Worm (Caenorhabditis elegans): ENCODE measurements around the gene W08G11.1.
A peak's percentile ranks its signal among the peaks of the same experiment; 100 is the strongest.
"Not testable (repeated sequence)": the region's sequence is repeated elsewhere in the genome, so short reads cannot be mapped to it uniquely, and the experiment has no call there.

W08G11.1 gene

DNA sequence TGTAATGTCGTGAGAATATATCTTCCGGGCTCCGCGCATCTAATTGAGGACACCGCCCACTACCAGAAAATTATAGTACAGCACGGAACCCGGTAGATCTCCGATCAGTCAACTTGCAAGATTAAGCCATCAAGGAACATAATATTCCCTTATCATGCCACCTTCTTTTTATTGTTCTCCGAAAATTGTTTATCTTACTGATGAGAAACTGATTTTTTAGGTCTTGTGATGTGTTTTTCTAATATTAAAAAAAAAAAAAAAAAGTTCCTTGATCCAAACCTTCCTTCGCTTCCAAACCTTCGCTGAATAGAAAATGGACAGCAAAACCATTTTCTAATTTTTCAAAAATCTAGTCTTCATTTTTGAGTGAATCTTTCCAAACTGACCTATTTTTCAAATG is 18.0 kb upstream of the W08G11.1 start, which contains the start of gene F57G8.7 (continued):
- TF ChIP-seq lsy-2 (tag; optimal IDR thresholded peaks at IDR 0.05) = no peak

DNA sequence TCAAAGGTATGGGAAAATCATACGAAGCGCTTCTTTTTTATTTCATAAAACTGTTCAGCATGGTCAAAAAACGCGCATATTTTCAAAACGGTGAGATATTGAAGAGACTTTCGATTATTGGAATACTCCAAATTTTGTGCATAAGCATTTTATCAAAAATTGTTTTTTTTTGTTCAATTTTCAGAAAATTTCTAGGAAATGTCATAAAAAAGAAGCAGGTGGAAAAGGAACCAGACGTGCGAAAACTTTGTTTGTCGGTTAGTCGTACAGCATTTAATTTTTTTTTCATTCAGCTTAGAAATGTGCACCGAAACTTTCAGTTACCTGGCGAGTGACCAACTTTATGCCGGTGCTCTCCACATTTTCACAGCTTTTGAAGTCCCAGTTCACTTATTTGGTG is 13.4 kb upstream of the W08G11.1 start, which contains the start of gene srh-167:
srh-167 (plus strand) TSS at position 301 of the 400 bp plus-strand sequence.
- TF ChIP-seq nhr-47 (tag; optimal IDR thresholded peaks at IDR 0.05) (no peak), irx-1 (tag; optimal IDR thresholded peaks at IDR 0.05) (no peak), nhr-84 (tag; optimal IDR thresholded peaks at IDR 0.05) (no peak), nhr-77 (tag; optimal IDR thresholded peaks at IDR 0.05) (no peak), mab-9 (GFP tag; IDR thresholded peaks at IDR 0.05) (no peak), hlh-4 (tag; optimal IDR thresholded peaks at IDR 0.05) (no peak), ceh-82 (tag; optimal IDR thresholded peaks at IDR 0.05) (no peak), fkh-10 (GFP tag; optimal IDR thresholded peaks at IDR 0.05) (no peak), nhr-28 (tag; optimal IDR thresholded peaks at IDR 0.05) (no peak), C04F5.9 (tag; optimal IDR thresholded peaks at IDR 0.05) (no peak), mdl-1 (tag; optimal IDR thresholded peaks at IDR 0.05) (no peak), ces-1 (GFP tag; optimal IDR thresholded peaks at IDR 0.05) (no peak), fkh-4 (tag; optimal IDR thresholded peaks at IDR 0.05; ENCODE audit: borderline replicate concordance) (no peak), unc-98 (GFP tag; IDR thresholded peaks at IDR 0.05) (no peak), ztf-11 (tag; optimal IDR thresholded peaks at IDR 0.05) (no peak)

DNA sequence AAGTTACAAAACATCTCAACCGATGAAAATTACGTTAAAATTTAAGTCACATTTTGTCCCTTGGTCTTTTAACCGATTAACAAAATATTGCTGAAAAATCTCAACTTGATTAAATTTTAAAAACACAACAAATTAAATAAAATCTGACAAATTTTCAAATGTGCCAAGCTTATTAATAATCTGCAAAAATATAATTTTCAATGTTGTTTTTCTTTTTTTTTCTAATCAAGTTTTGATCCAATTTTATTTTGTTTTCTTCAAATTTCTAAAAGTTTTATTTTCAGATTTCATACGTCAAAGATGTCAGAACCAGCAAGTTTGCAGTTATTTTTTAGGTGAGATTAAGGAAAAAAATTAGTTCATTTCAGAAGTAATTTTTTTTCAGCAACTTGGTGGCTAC is 10.5 kb upstream of the W08G11.1 start, which contains the start of gene srw-87:
srw-87 (plus strand) TSS at position 301 of the 400 bp plus-strand sequence.
- TF ChIP-seq fkh-4 (tag; optimal IDR thresholded peaks at IDR 0.05; ENCODE audit: borderline replicate concordance) (no peak), isw-1 (GFP tag; IDR thresholded peaks at IDR 0.05) (no peak), nhr-85 (tag) (no peak), mab-9 (GFP tag; IDR thresholded peaks at IDR 0.05) (no peak), efl-1 (optimal IDR thresholded peaks at IDR 0.05) (no peak), efl-1 (GFP tag; optimal IDR thresholded peaks at IDR 0.05 in 1 of 2) (no peak), hlh-17 (GFP tag; optimal IDR thresholded peaks at IDR 0.05; ENCODE audit: borderline replicate concordance) (no peak), nhr-237 (tag; optimal IDR thresholded peaks at IDR 0.05) (no peak), jun-1 (tag; optimal IDR thresholded peaks at IDR 0.05) (no peak), nhr-84 (tag; optimal IDR thresholded peaks at IDR 0.05) (no peak), ceh-8 (GFP tag; optimal IDR thresholded peaks at IDR 0.05) (no peak), ztf-11 (tag; optimal IDR thresholded peaks at IDR 0.05) (no peak), hpl-2 (GFP tag; optimal IDR thresholded peaks at IDR 0.05) (no peak)

DNA sequence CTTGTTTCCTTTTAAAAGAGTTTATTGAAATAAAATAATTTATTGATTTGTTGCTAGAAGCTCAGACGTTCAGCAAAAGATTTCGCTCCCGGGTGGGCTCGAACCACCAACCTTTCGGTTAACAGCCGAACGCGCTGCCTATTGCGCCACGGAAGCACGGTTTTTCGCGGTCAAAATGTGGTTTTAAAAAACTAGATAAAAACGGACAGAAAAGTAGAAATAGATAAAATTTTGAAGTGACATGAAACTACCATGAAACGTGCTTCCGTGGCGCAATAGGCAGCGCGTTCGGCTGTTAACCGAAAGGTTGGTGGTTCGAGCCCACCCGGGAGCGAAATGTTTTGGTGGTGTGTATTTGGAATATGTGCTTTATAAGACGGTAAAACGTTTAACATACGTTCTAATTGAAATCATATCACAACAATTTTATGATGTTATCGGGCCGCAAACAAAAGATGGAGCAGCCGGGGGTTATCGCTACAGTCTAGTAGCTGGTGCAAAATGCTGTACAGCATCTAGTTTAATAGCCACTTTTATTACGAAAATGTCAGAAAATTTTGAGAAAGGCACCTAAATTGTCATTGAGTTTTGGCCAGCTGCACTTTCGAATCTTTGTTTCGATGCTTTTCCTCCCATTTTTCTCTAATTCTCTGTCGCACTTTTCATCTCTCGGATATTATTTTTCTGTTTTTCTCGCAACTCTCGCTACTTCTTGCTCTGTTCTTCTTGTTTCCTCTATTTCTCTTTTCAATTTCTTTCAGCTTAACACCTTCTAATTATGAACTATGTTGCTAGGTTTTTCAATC is 8.4 kb upstream of the W08G11.1 start, which contains the start of gene slc-9B.2:
slc-9B.2 (plus strand) TSS at position 756 of the 806 bp plus-strand sequence.
- TF ChIP-seq nhr-90 (tag; optimal IDR thresholded peaks at IDR 0.05; ENCODE audit: poor library complexity) (peak; percentile 37), nhr-85 (tag) (peak; percentile 4), efl-1 (optimal IDR thresholded peaks at IDR 0.05) (peak in 1 of 2 experiments; percentile 7), grh-1 (GFP tag; IDR thresholded peaks at IDR 0.05) (0 out of 2 replicates have a peak, but pooled peaks have one; percentile 20)
- not testable (repeated sequence) for TF ChIP-seq efl-1 (GFP tag; optimal IDR thresholded peaks at IDR 0.05 in 1 of 2)

DNA sequence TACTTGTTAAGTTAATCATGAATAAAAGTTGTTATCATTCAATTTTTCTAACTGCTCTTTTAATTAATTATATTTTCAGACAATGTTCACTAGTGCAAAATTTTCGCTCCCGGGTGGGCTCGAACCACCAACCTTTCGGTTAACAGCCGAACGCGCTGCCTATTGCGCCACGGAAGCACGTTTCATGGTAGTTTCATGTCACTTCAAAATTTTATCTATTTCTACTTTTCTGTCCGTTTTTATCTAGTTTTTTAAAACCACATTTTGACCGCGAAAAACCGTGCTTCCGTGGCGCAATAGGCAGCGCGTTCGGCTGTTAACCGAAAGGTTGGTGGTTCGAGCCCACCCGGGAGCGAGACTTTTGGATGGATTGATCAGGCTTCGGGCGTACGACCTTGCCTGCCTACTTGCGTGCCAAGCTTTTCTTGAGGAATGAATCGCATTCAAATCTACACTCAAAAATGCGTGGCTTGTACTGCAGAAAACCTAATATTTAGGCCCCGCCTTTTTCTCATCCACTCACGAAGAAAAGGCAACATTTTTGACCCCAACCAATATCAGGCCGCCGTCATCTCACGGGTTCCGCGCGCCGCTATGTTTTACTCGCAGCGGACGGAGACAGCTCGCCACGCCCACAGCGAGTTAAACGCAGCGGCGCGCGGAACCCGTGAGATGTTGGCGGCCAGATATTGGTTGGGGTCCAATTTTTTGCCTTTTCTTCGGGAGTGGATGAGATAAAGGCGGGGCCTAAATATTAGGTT is 5.2 kb upstream of the W08G11.1 start:
- peak; percentile 47 for TF ChIP-seq snpc-4 (tag; optimal IDR thresholded peaks at IDR 0.05)
- TF ChIP-seq efl-1 (optimal IDR thresholded peaks at IDR 0.05) = not testable (repeated sequence)
- peak in 1 of 2 experiments; percentile 7 for TF ChIP-seq efl-1 (GFP tag; optimal IDR thresholded peaks at IDR 0.05 in 1 of 2)

DNA sequence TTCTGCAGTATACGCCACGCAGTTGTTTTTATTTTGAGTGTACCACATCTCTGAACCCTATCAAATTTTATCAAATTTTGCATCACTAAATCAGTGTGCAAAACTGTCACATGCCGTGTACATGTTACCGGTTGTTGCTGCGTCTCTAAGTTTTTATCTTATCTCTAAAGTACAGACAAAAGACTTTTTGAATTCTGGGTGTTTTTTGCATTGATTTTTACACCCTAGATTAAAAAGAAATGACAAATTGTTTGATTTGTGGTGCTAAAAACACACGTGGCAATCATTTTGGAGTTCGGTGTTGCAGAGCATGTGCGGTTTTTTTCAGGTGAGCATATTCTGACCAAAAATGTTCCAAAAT is 4.6 kb upstream of the W08G11.1 start, which contains the start of gene nhr-193:
nhr-193 (plus strand) TSS at position 51 of the 361 bp plus-strand sequence.
- TF ChIP-seq xbp-1 (tag; optimal IDR thresholded peaks at IDR 0.05) (no peak), nhr-76 (tag; optimal IDR thresholded peaks at IDR 0.05) (no peak), fos-1 (tag; optimal IDR thresholded peaks at IDR 0.05) (no peak), C16A3.4 (tag; optimal IDR thresholded peaks at IDR 0.05) (no peak), nhr-11 (tag; optimal IDR thresholded peaks at IDR 0.05) (no peak), ets-5 (GFP tag; IDR thresholded peaks at IDR 0.05) (no peak), Y116A8C.19 (tag; optimal IDR thresholded peaks at IDR 0.05; ENCODE audit: borderline replicate concordance) (no peak), elt-2 (tag; optimal IDR thresholded peaks at IDR 0.05) (peak; percentile 48), nhr-77 (tag; optimal IDR thresholded peaks at IDR 0.05) (no peak), ztf-11 (tag; optimal IDR thresholded peaks at IDR 0.05) (no peak), nhr-20 (tag; optimal IDR thresholded peaks at IDR 0.05) (peak; percentile 40), nhr-12 (tag; optimal IDR thresholded peaks at IDR 0.05) (no peak), pag-3 (tag; optimal IDR thresholded peaks at IDR 0.05; ENCODE audit: borderline replicate concordance, insufficient read depth) (no peak), isw-1 (GFP tag; IDR thresholded peaks at IDR 0.05) (no peak), F16B12.6 (tag; optimal IDR thresholded peaks at IDR 0.05) (no peak), irx-1 (tag; optimal IDR thresholded peaks at IDR 0.05) (no peak)
